Worm (Caenorhabditis elegans) whole organism, young adult: ENCODE measurements around the gene mma-1.

Experiments used
- B0261.1 ChIP-seq: sonication (generic microtip); optimal IDR thresholded peaks from 2 replicates; lab custom pipeline; 2016; ENCODE audit warnings: mild to moderate bottlenecking, missing genetic modification characterization, moderate library complexity, missing compliant biosample characterization
- B0336.3 ChIP-seq: fragments of 200-800 bp; sonication (Bioruptor generic); IDR thresholded peaks from 2 replicates; pipeline ENCODE4 v1.3.6; 2022; ENCODE audit warnings: missing genetic modification characterization, missing compliant biosample characterization
- C06A6.2 ChIP-seq: fragments of 200-800 bp; sonication (Bioruptor generic); conservative IDR thresholded peaks from 2 replicates; pipeline ENCODE4 v1.3.6; 2022; ENCODE audit warnings: missing genetic modification characterization, missing compliant biosample characterization
- C17E4.6 ChIP-seq: fragments of 200-800 bp; sonication (Bioruptor generic); IDR thresholded peaks from 2 replicates; pipeline ENCODE4 v1.3.6; 2022; ENCODE audit warnings: missing genetic modification reagents, missing genetic modification characterization, missing compliant biosample characterization
- F10E7.11 ChIP-seq: sonication (generic microtip); optimal IDR thresholded peaks from 2 replicates; lab custom pipeline; 2017; ENCODE audit warnings: mild to moderate bottlenecking, missing genetic modification characterization, moderate library complexity, missing compliant biosample characterization
- F33H1.4 ChIP-seq: fragments of 200-800 bp; sonication (Bioruptor generic); IDR thresholded peaks from 2 replicates; pipeline ENCODE4 v1.3.6; 2022; ENCODE audit warnings: missing genetic modification reagents, missing genetic modification characterization, missing compliant biosample characterization
- F37B4.10 ChIP-seq: fragments of 200-800 bp; sonication (Bioruptor generic); IDR thresholded peaks from 2 replicates; pipeline ENCODE4 v1.3.6; 2022; ENCODE audit warnings: missing genetic modification characterization, missing compliant biosample characterization
- F39B2.1 ChIP-seq: fragments of 200-800 bp; sonication (Bioruptor generic); IDR thresholded peaks from 2 replicates; pipeline ENCODE4 v1.3.6; 2022; ENCODE audit warnings: missing genetic modification reagents, missing genetic modification characterization, missing compliant biosample characterization
- K12H6.12 ChIP-seq: fragments of 200-800 bp; sonication (Bioruptor generic); optimal IDR thresholded peaks from 2 replicates; lab custom pipeline; 2018; ENCODE audit warnings: mild to moderate bottlenecking, missing genetic modification characterization, missing compliant biosample characterization
- Y53F4B.3 ChIP-seq: fragments of 200-800 bp; sonication (Bioruptor generic); IDR thresholded peaks from 2 replicates; pipeline ENCODE4 v1.3.6; 2022; ENCODE audit warnings: missing genetic modification reagents, missing genetic modification characterization, missing compliant biosample characterization
- Y79H2A.3 ChIP-seq: fragments of 200-800 bp; sonication (Bioruptor generic); conservative IDR thresholded peaks from 2 replicates; pipeline ENCODE4 v1.3.6; 2022; ENCODE audit warnings: missing genetic modification reagents, missing genetic modification characterization, missing compliant biosample characterization
- attf-5 ChIP-seq: fragments of 200-800 bp; sonication (Bioruptor generic); optimal IDR thresholded peaks from 2 replicates; lab custom pipeline; 2018; ENCODE audit warnings: mild to moderate bottlenecking, missing genetic modification characterization, missing compliant biosample characterization
- bed-1 ChIP-seq: fragments of 200-800 bp; sonication (Bioruptor generic); IDR thresholded peaks from 2 replicates; pipeline ENCODE4 v1.3.6; 2022; ENCODE audit warnings: missing genetic modification reagents, missing genetic modification characterization, missing compliant biosample characterization
- ccch-3 ChIP-seq: fragments of 200-800 bp; sonication (Bioruptor generic); optimal IDR thresholded peaks from 2 replicates; lab custom pipeline; 2018; ENCODE audit warnings: mild to moderate bottlenecking, missing genetic modification characterization, missing compliant biosample characterization
- ceh-100 ChIP-seq: fragments of 200-800 bp; sonication (Bioruptor generic); IDR thresholded peaks from 2 replicates; pipeline ENCODE4 v1.3.6; 2022; ENCODE audit warnings: missing genetic modification reagents, missing genetic modification characterization, missing compliant biosample characterization
- ceh-79 ChIP-seq: sonication (generic microtip); optimal IDR thresholded peaks from 2 replicates; lab custom pipeline; 2017; ENCODE audit warnings: mild to moderate bottlenecking, missing genetic modification characterization, missing compliant biosample characterization
- efl-1 ChIP-seq: fragments of 150-350 bp; optimal IDR thresholded peaks from 2 replicates; lab custom pipeline; 2014; ENCODE audit warnings: missing biosample characterization, missing genetic modification reagents, missing genetic modification characterization
- egrh-3 ChIP-seq: fragments of 200-800 bp; sonication (Bioruptor generic); IDR thresholded peaks from 2 replicates; pipeline ENCODE4 v1.3.6; 2022; ENCODE audit warnings: missing genetic modification reagents, missing genetic modification characterization, missing compliant biosample characterization
- hlh-26 ChIP-seq: fragments of 200-800 bp; sonication (Bioruptor generic); conservative IDR thresholded peaks from 2 replicates; pipeline ENCODE4 v1.3.6; 2022; ENCODE audit warnings: missing genetic modification reagents, missing genetic modification characterization, missing compliant biosample characterization
- hmg-1.2 ChIP-seq: fragments of 200-800 bp; sonication (Bioruptor generic); IDR thresholded peaks from 2 replicates; pipeline ENCODE4 v1.3.6; 2022; ENCODE audit warnings: missing genetic modification reagents, missing genetic modification characterization, missing compliant biosample characterization
- lag-1 ChIP-seq: fragments of 200-800 bp; sonication (Bioruptor generic); IDR thresholded peaks from 2 replicates; pipeline ENCODE4 v1.3.6; 2022; ENCODE audit warnings: missing genetic modification reagents, missing genetic modification characterization, missing compliant biosample characterization
- lin-54 ChIP-seq: fragments of 200-800 bp; sonication (Bioruptor generic); optimal IDR thresholded peaks from 2 replicates; lab custom pipeline; 2018; ENCODE audit warnings: mild to moderate bottlenecking, missing genetic modification characterization, missing compliant biosample characterization
- lir-1 ChIP-seq: fragments of 200-800 bp; sonication (Bioruptor generic); conservative IDR thresholded peaks from 2 replicates; pipeline ENCODE4 v1.3.6; 2022; ENCODE audit warnings: missing genetic modification reagents, missing genetic modification characterization, missing compliant biosample characterization
- madf-3 ChIP-seq: fragments of 200-800 bp; sonication (Bioruptor generic); IDR thresholded peaks from 2 replicates; pipeline ENCODE4 v1.3.6; 2022; ENCODE audit warnings: missing genetic modification reagents, missing genetic modification characterization, missing compliant biosample characterization
- madf-6 ChIP-seq: fragments of 200-800 bp; sonication (Bioruptor generic); IDR thresholded peaks from 2 replicates; pipeline ENCODE4 v1.3.6; 2022; ENCODE audit warnings: missing genetic modification reagents, missing genetic modification characterization, missing compliant biosample characterization
- madf-8 ChIP-seq: fragments of 200-800 bp; sonication (Bioruptor generic); conservative IDR thresholded peaks from 2 replicates; pipeline ENCODE4 v1.3.6; 2022; ENCODE audit warnings: missing genetic modification reagents, missing genetic modification characterization, missing compliant biosample characterization
- nfya-2 ChIP-seq: fragments of 200-800 bp; sonication (Bioruptor generic); IDR thresholded peaks from 2 replicates; pipeline ENCODE4 v1.3.6; 2022; ENCODE audit warnings: missing genetic modification reagents, missing genetic modification characterization, missing compliant biosample characterization
- nfyb-1 ChIP-seq: fragments of 200-800 bp; sonication (Bioruptor generic); IDR thresholded peaks from 2 replicates; pipeline ENCODE4 v1.3.6; 2022; ENCODE audit warnings: missing genetic modification reagents, missing genetic modification characterization, missing compliant biosample characterization
- nhr-120 ChIP-seq: fragments of 200-800 bp; sonication (Bioruptor generic); IDR thresholded peaks from 2 replicates; pipeline ENCODE4 v1.3.6; 2022; ENCODE audit warnings: missing genetic modification characterization, missing compliant biosample characterization
- nhr-80 ChIP-seq: sonication (generic microtip); optimal IDR thresholded peaks from 2 replicates; lab custom pipeline; 2016; ENCODE audit warnings: missing genetic modification characterization, missing compliant biosample characterization
- pbrm-1 ChIP-seq: fragments of 200-800 bp; sonication (Bioruptor generic); IDR thresholded peaks from 2 replicates; pipeline ENCODE4 v1.3.6; 2022; ENCODE audit warnings: missing genetic modification reagents, missing genetic modification characterization, missing compliant biosample characterization
- pha-4 ChIP-seq: fragments of 150-350 bp; sonication (generic microtip); optimal IDR thresholded peaks from 2 replicates; lab custom pipeline; 2014; ENCODE audit warnings: missing biosample characterization, missing genetic modification reagents, missing genetic modification characterization
- repo-1 ChIP-seq: sonication (generic microtip); optimal IDR thresholded peaks from 2 replicates; lab custom pipeline; 2017; ENCODE audit warnings: mild to moderate bottlenecking, missing genetic modification characterization, missing compliant biosample characterization
- sea-2 ChIP-seq: fragments of 200-800 bp; sonication (Bioruptor generic); IDR thresholded peaks from 2 replicates; pipeline ENCODE4 v1.3.6; 2022; ENCODE audit warnings: missing genetic modification characterization, missing compliant biosample characterization
- snpc-1.1 ChIP-seq: sonication (generic microtip); optimal IDR thresholded peaks from 2 replicates; lab custom pipeline; 2017; ENCODE audit warnings: missing genetic modification characterization, mild to moderate bottlenecking, missing compliant biosample characterization, antibody characterized with exemption, moderate library complexity, missing genotype, missing genetic modification reagents; ENCODE audit not compliant: insufficient read depth
- snpc-3.4 ChIP-seq: sonication (generic microtip); optimal IDR thresholded peaks from 2 replicates; lab custom pipeline; 2017; ENCODE audit warnings: missing genetic modification characterization, mild to moderate bottlenecking, missing compliant biosample characterization, antibody characterized with exemption, moderate library complexity, missing genotype, missing genetic modification reagents
- snpc-4 ChIP-seq, 5 experiments: fragments of 150-350 bp in 1 of 5; sonication (generic microtip) in 4 of 5; optimal IDR thresholded peaks; 2 replicates each; lab custom pipeline; 2014 to 2018; ENCODE audit warnings: missing genetic modification characterization in 5 of 5, missing biosample characterization in 3 of 5, antibody characterized with exemption in 2 of 5, mild to moderate bottlenecking in 2 of 5, missing compliant biosample characterization in 2 of 5, missing genotype in 2 of 5, moderate library complexity in 2 of 5, missing genetic modification reagents in 1 of 5
- sptf-2 ChIP-seq: fragments of 200-800 bp; sonication (Bioruptor generic); optimal IDR thresholded peaks from 2 replicates; lab custom pipeline; 2018; ENCODE audit warnings: mild to moderate bottlenecking, missing genetic modification characterization, missing compliant biosample characterization
- unc-130 ChIP-seq: sonication (generic microtip); optimal IDR thresholded peaks from 2 replicates; lab custom pipeline; 2016; ENCODE audit warnings: missing genetic modification reagents, missing genetic modification characterization, missing compliant biosample characterization
- unc-62 ChIP-seq: fragments of 150-350 bp; optimal IDR thresholded peaks from 2 replicates; lab custom pipeline; 2014; ENCODE audit warnings: missing biosample characterization, missing genetic modification reagents, missing genetic modification characterization
- ztf-22 ChIP-seq: fragments of 200-800 bp; sonication (Bioruptor generic); optimal IDR thresholded peaks from 2 replicates; lab custom pipeline; 2018; ENCODE audit warnings: mild to moderate bottlenecking, missing genetic modification characterization, moderate library complexity, missing compliant biosample characterization

The mma-1 gene

ce11 chrV:12579299-12579698 is 16.8 kb downstream of the mma-1 start, which contains the start of gene E02A10.3 (continued):
- no peak for TF ChIP-seq F33H1.4 (GFP tag; lab: Robert Waterston, UW)

ce11 chrV:12576495-12576947 is 19.6 kb downstream of the mma-1 start, which contains the start of gene grl-23:
Gene grl-23 (minus strand): TSS chrV:12576897.
- TF ChIP-seq sptf-2 (no peak), egrh-3 (peak; percentile 87)

DNA sequence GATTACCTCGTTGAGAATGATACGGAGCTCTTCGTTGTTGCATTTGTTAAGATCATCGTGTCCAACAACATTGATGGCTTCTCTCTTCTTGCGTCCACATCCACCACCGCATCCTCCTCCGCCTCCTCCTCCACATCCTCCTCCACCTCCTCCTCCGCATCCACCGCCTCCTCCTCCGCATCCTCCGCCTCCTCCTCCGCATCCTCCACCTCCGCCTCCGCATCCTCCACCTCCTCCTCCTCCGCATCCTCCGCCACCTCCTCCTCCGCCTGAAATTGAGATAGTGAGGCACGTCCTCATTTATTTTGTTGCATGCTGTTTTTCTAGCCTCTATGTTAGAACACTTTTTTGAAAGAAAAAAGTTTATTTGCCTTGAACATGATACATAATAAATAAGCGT is 20.2 kb downstream of the mma-1 start:
- TF ChIP-seq nhr-120 (GFP tag; lab: Robert Waterston, UW) (no peak), sea-2 (GFP tag; lab: Robert Waterston, UW) (0 out of 2 replicates have a peak, but pooled peaks have one; percentile 28), B0261.1 (tag; lab: Kevin White, UChicago) (no peak), C06A6.2 (GFP tag; lab: Robert Waterston, UW) (no peak), egrh-3 (peak; percentile 97), C17E4.6 (no peak), snpc-4 (GFP tag; optimal IDR thresholded peaks at IDR 0.05; lab: Kevin White, UChicago) (no peak), snpc-4 (tag; optimal IDR thresholded peaks at IDR 0.05; lab: Kevin White, UChicago) (no peak)

ce11 chrV:12570271-12570670 is 25.8 kb downstream of the mma-1 start:
- TF ChIP-seq madf-6 (GFP tag; lab: Robert Waterston, UW) (no peak), nfyb-1 (no peak), snpc-1.1 (tag; lab: Kevin White, UChicago) (no peak), F10E7.11 (no peak), madf-3 (GFP tag; lab: Robert Waterston, UW) (no peak), Y53F4B.3 (GFP tag; lab: Robert Waterston, UW) (no peak), efl-1 (GFP tag; lab: Kevin White, UChicago) (no peak), lin-54 (no peak), unc-130 (no peak), pbrm-1 (no peak), nhr-80 (no peak), ztf-22 (GFP tag; lab: Kevin White, UChicago) (no peak), attf-5 (GFP tag; lab: Kevin White, UChicago) (no peak), hmg-1.2 (GFP tag; lab: Robert Waterston, UW) (no peak), ceh-100 (GFP tag; lab: Robert Waterston, UW) (no peak), hlh-26 (GFP tag; lab: Robert Waterston, UW) (no peak)

ce11 chrV:12567850-12568249 is 28.2 kb downstream of the mma-1 start, which contains the start of gene E02A10.4:
Gene E02A10.4 (minus strand): TSS chrV:12567950.
- TF ChIP-seq F39B2.1: no peak
- TF ChIP-seq B0336.3 (GFP tag; lab: Robert Waterston, UW): no peak
- no peak for TF ChIP-seq madf-8 (GFP tag; lab: Robert Waterston, UW)
- no peak for TF ChIP-seq pbrm-1
- TF ChIP-seq repo-1 (tag; lab: Kevin White, UChicago): no peak

ce11 chrV:12567312-12567711 is 28.8 kb downstream of the mma-1 start:
- TF ChIP-seq lir-1: no peak
- no peak for TF ChIP-seq bed-1 (GFP tag; lab: Robert Waterston, UW)
- TF ChIP-seq snpc-3.4: no peak
- TF ChIP-seq F37B4.10 (GFP tag; lab: Robert Waterston, UW): no peak
- TF ChIP-seq C06A6.2 (GFP tag; lab: Robert Waterston, UW): no peak
- TF ChIP-seq pha-4: no peak
- no peak for TF ChIP-seq F33H1.4 (GFP tag; lab: Robert Waterston, UW)
- TF ChIP-seq attf-5 (GFP tag; lab: Kevin White, UChicago): no peak
- no peak for TF ChIP-seq ceh-79 (tag; lab: Kevin White, UChicago)
- no peak for TF ChIP-seq lag-1 (GFP tag; lab: Robert Waterston, UW)
- no peak for TF ChIP-seq nfya-2 (GFP tag; lab: Robert Waterston, UW)
- TF ChIP-seq unc-62 (GFP tag; lab: Kevin White, UChicago): no peak
- TF ChIP-seq ccch-3 (GFP tag; lab: Kevin White, UChicago): no peak
- TF ChIP-seq K12H6.12 (tag; lab: Kevin White, UChicago): no peak
- no peak for TF ChIP-seq Y79H2A.3 (GFP tag; lab: Robert Waterston, UW)
